Fruit fly (Drosophila melanogaster) whole organism, pupa: ENCODE results near the gene CG16959.

ENCODE experiments used
- CG10348 ChIP-seq: fragments of 200-800 bp; sonication (Bioruptor generic); IDR thresholded peaks from 2 replicates; pipeline ENCODE4 v1.3.6; 2022; ENCODE audit warnings: missing biosample characterization, missing genetic modification characterization
- CG13204 ChIP-seq: fragments of 200-800 bp; sonication (Bioruptor generic); optimal IDR thresholded peaks from 2 replicates; lab custom pipeline; 2018; ENCODE audit warnings: missing biosample characterization, mild to moderate bottlenecking, missing genetic modification characterization, moderate library complexity
- CG8159 ChIP-seq: fragments of 200-800 bp; sonication (Bioruptor generic); optimal IDR thresholded peaks from 3 replicates; lab custom pipeline; 2018; ENCODE audit warnings: missing biosample characterization, mild to moderate bottlenecking, missing genetic modification characterization, moderate library complexity
- D1 ChIP-seq: fragments of 200-800 bp; sonication (Bioruptor generic); optimal IDR thresholded peaks from 2 replicates; lab custom pipeline; 2018; ENCODE audit warnings: missing biosample characterization, mild to moderate bottlenecking, missing genetic modification characterization, moderate library complexity
- EcR ChIP-seq: fragments of 200-800 bp; sonication (Bioruptor generic); optimal IDR thresholded peaks from 3 replicates; lab custom pipeline; 2019; ENCODE audit warnings: missing biosample characterization, missing genetic modification characterization, mild to moderate bottlenecking, moderate library complexity, missing genetic modification reagents
- Ets98B ChIP-seq: fragments of 200-800 bp; sonication (Bioruptor generic); IDR thresholded peaks from 2 replicates; pipeline ENCODE4 v1.3.6; 2022; ENCODE audit warnings: missing biosample characterization, missing genetic modification characterization
- gl ChIP-seq: fragments of 200-800 bp; sonication (Bioruptor generic); optimal IDR thresholded peaks from 2 replicates; lab custom pipeline; 2018; ENCODE audit warnings: missing biosample characterization, mild to moderate bottlenecking, missing genetic modification characterization

- no peak for TF ChIP-seq EcR (GFP tag; lab: Kevin White, UChicago)
- TF ChIP-seq CG10348: no peak
- TF ChIP-seq CG13204: no peak
- TF ChIP-seq D1: no peak
- no peak for TF ChIP-seq Ets98B (GFP tag; lab: Robert Waterston, UW)
- no peak for TF ChIP-seq CG8159 (tag; lab: Kevin White, UChicago)
- no peak for TF ChIP-seq gl
Measured at dm6 chr3L:15143108-15143507, 18.0 kb upstream of the CG16959 start.
